Fruit fly (Drosophila melanogaster) whole organism, adult: ENCODE measurements around the gene CG11885.

Experiments
- CG11617 ChIP-seq: fragments of 200-800 bp; sonication (Bioruptor generic); optimal IDR thresholded peaks from 2 replicates; lab custom pipeline; 2017; ENCODE audit warnings: mild to moderate bottlenecking, missing biosample characterization, missing genetic modification reagents, missing genetic modification characterization
- CG12768 ChIP-seq: fragments of 200-800 bp; sonication (Bioruptor generic); optimal IDR thresholded peaks from 2 replicates; lab custom pipeline; 2017; ENCODE audit warnings: missing biosample characterization, missing genetic modification characterization, mild to moderate bottlenecking, moderate library complexity, missing genetic modification reagents
- CG14711 ChIP-seq: fragments of 200-800 bp; sonication (Bioruptor generic); optimal IDR thresholded peaks from 2 replicates; lab custom pipeline; 2018; ENCODE audit warnings: missing biosample characterization, mild to moderate bottlenecking, missing genetic modification characterization, moderate library complexity
- CG1620 ChIP-seq: fragments of 200-800 bp; sonication (Bioruptor generic); optimal IDR thresholded peaks from 2 replicates; lab custom pipeline; 2016; ENCODE audit warnings: missing biosample characterization, missing genetic modification characterization
- CG33017 ChIP-seq: fragments of 200-800 bp; sonication (Bioruptor generic); optimal IDR thresholded peaks from 2 replicates; lab custom pipeline; 2018; ENCODE audit warnings: missing biosample characterization, mild to moderate bottlenecking, missing genetic modification characterization, moderate library complexity
- CG5204 ChIP-seq: fragments of 200-800 bp; sonication (Bioruptor generic); optimal IDR thresholded peaks from 2 replicates; lab custom pipeline; 2016; ENCODE audit warnings: missing biosample characterization, missing genetic modification characterization
- CG7045 ChIP-seq: fragments of 200-800 bp; sonication (Bioruptor generic); optimal IDR thresholded peaks from 2 replicates; lab custom pipeline; 2017; ENCODE audit warnings: missing biosample characterization, mild to moderate bottlenecking, missing genetic modification characterization
- CG7101 ChIP-seq: fragments of 200-800 bp; sonication (Bioruptor generic); optimal IDR thresholded peaks from 2 replicates; lab custom pipeline; 2018; ENCODE audit warnings: missing biosample characterization, mild to moderate bottlenecking, missing genetic modification characterization, moderate library complexity
- Clk ChIP-seq: fragments of 200-800 bp; sonication (Bioruptor generic); optimal IDR thresholded peaks from 2 replicates; lab custom pipeline; 2017; ENCODE audit warnings: missing biosample characterization, missing genetic modification characterization
- Crg-1 ChIP-seq: fragments of 200-800 bp; sonication (Bioruptor generic); optimal IDR thresholded peaks from 2 replicates; lab custom pipeline; 2016; ENCODE audit warnings: missing biosample characterization, missing genetic modification characterization
- Hr96 ChIP-seq: fragments of 200-800 bp; sonication (Bioruptor generic); optimal IDR thresholded peaks from 2 replicates; lab custom pipeline; 2016; ENCODE audit warnings: missing biosample characterization, missing genetic modification characterization
- Mnt ChIP-seq: fragments of 200-800 bp; sonication (Bioruptor generic); optimal IDR thresholded peaks from 2 replicates; lab custom pipeline; 2016; ENCODE audit warnings: missing biosample characterization, mild to moderate bottlenecking, missing genetic modification characterization
- bab1 ChIP-seq: fragments of 200-800 bp; sonication (Bioruptor generic); optimal IDR thresholded peaks from 3 replicates; lab custom pipeline; 2019; ENCODE audit warnings: missing biosample characterization, mild to moderate bottlenecking, missing genetic modification characterization, moderate library complexity
- cic ChIP-seq: fragments of 200-800 bp; sonication (Bioruptor generic); optimal IDR thresholded peaks from 2 replicates; lab custom pipeline; 2017; ENCODE audit warnings: missing biosample characterization, mild to moderate bottlenecking, missing genetic modification characterization, moderate library complexity
- cnc ChIP-seq, 2 experiments: fragments of >200 bp; optimal IDR thresholded peaks; 2 replicates each; lab custom pipeline; 2017
- kay ChIP-seq: fragments of 200-800 bp; sonication (Bioruptor generic); peaks from one replicate; lab custom pipeline; 2016; ENCODE audit warnings: missing biosample characterization, missing genetic modification characterization, borderline replicate concordance
- ovo ChIP-seq: fragments of 200-800 bp; sonication (Bioruptor generic); optimal IDR thresholded peaks from 2 replicates; lab custom pipeline; 2016; ENCODE audit warnings: missing biosample characterization, missing genetic modification characterization
- pad ChIP-seq: fragments of 200-800 bp; sonication (Bioruptor generic); optimal IDR thresholded peaks from 3 replicates; lab custom pipeline; 2017; ENCODE audit warnings: missing biosample characterization, missing genetic modification characterization, mild to moderate bottlenecking, moderate library complexity, missing genetic modification reagents
- tj ChIP-seq: fragments of 200-800 bp; sonication (Bioruptor generic); optimal IDR thresholded peaks from 3 replicates; lab custom pipeline; 2017; ENCODE audit warnings: missing biosample characterization, mild to moderate bottlenecking, missing genetic modification characterization, moderate library complexity
- toe ChIP-seq: fragments of 200-800 bp; sonication (Bioruptor generic); optimal IDR thresholded peaks from 2 replicates; lab custom pipeline; 2016; ENCODE audit warnings: missing biosample characterization, missing genetic modification characterization

The CG11885 gene

dm6 chr2L:426449-426848 lies 5.2 kb upstream of the CG11885 start:
- TF ChIP-seq kay (GFP tag; lab: Kevin White, UChicago), result peak; percentile 6
- TF ChIP-seq tj (GFP tag; lab: Kevin White, UChicago), result no peak

dm6 chr2L:425491-425890 lies 4.2 kb upstream of the CG11885 start:
- no peak for TF ChIP-seq Clk (GFP tag; lab: Kevin White, UChicago)
- no peak for TF ChIP-seq toe (GFP tag; lab: Kevin White, UChicago)
- TF ChIP-seq ovo, result no peak
- no peak for TF ChIP-seq tj (GFP tag; lab: Kevin White, UChicago)
- TF ChIP-seq Mnt (GFP tag; lab: Kevin White, UChicago), result no peak

dm6 chr2L:423160-423559 lies 1.9 kb upstream of the CG11885 start:
- TF ChIP-seq ovo (no peak), CG11617 (GFP tag; lab: Kevin White, UChicago) (no peak), kay (GFP tag; lab: Kevin White, UChicago) (no peak), Mnt (GFP tag; lab: Kevin White, UChicago) (no peak), CG14711 (tag; lab: Kevin White, UChicago) (no peak)

dm6 chr2L:422573-422972 lies 1.3 kb upstream of the CG11885 start, which contains the start of gene BBS8:
Gene BBS8, plus strand, starts transcription at chr2L:422873.
- no peak for TF ChIP-seq CG12768 (GFP tag; lab: Kevin White, UChicago)
- TF ChIP-seq ovo, result no peak
- no peak for TF ChIP-seq cic (GFP tag; lab: Kevin White, UChicago)
- no peak for TF ChIP-seq Hr96 (GFP tag; lab: Kevin White, UChicago)
- TF ChIP-seq pad, result no peak
- TF ChIP-seq CG14711 (tag; lab: Kevin White, UChicago), result no peak
- no peak for TF ChIP-seq kay (GFP tag; lab: Kevin White, UChicago)
- no peak for TF ChIP-seq CG11617 (GFP tag; lab: Kevin White, UChicago)
- TF ChIP-seq CG33017, result no peak
- no peak for TF ChIP-seq Mnt (GFP tag; lab: Kevin White, UChicago)
- no peak for TF ChIP-seq bab1
- no peak for TF ChIP-seq Crg-1 (GFP tag; lab: Kevin White, UChicago)
- no peak for TF ChIP-seq cnc (optimal IDR thresholded peaks at IDR 0.05; lab: Kevin White, UChicago)
- TF ChIP-seq CG7101, result no peak
- no peak for TF ChIP-seq CG1620
- no peak for TF ChIP-seq CG7045 (GFP tag; lab: Kevin White, UChicago)
- no peak for TF ChIP-seq CG5204
- TF ChIP-seq Clk (GFP tag; lab: Kevin White, UChicago), result no peak

dm6 chr2L:419620-420184 lies 1.5 kb downstream of the CG11885 start, which contains the start of the genes CG13690 and RpLP1:
Gene CG13690, minus strand, starts transcription at chr2L:419652.
Gene RpLP1, plus strand, starts transcription at chr2L:419952.
- TF ChIP-seq CG7101, result peak; percentile 86
- peak; percentile 83 for TF ChIP-seq Mnt (GFP tag; lab: Kevin White, UChicago)
- TF ChIP-seq CG33017, result peak; percentile 76
- peak; percentile 71 for TF ChIP-seq CG1620
- TF ChIP-seq CG11617 (GFP tag; lab: Kevin White, UChicago), result peak; percentile 92
- TF ChIP-seq toe (GFP tag; lab: Kevin White, UChicago), result peak; percentile 58
- peak; percentile 66 for TF ChIP-seq tj (GFP tag; lab: Kevin White, UChicago)
- peak; percentile 68 for TF ChIP-seq cic (GFP tag; lab: Kevin White, UChicago)
- peak; percentile 87 for TF ChIP-seq Hr96 (GFP tag; lab: Kevin White, UChicago)
- peak; percentile 78 for TF ChIP-seq CG12768 (GFP tag; lab: Kevin White, UChicago)
- peak; percentile 67 for TF ChIP-seq CG14711 (tag; lab: Kevin White, UChicago)
- peak; percentile 76 for TF ChIP-seq Crg-1 (GFP tag; lab: Kevin White, UChicago)
- TF ChIP-seq CG5204, result no peak
- peak; percentile 26 for TF ChIP-seq Clk (GFP tag; lab: Kevin White, UChicago)
- peak; percentile 67 for TF ChIP-seq pad
- peak; percentile 87 for TF ChIP-seq bab1
- TF ChIP-seq ovo, result peak; percentile 68
- TF ChIP-seq cnc (optimal IDR thresholded peaks at IDR 0.05; lab: Kevin White, UChicago), result no peak
- peak; percentile 83 for TF ChIP-seq CG7045 (GFP tag; lab: Kevin White, UChicago)
- peak; percentile 100 for TF ChIP-seq kay (GFP tag; lab: Kevin White, UChicago)

DNA sequence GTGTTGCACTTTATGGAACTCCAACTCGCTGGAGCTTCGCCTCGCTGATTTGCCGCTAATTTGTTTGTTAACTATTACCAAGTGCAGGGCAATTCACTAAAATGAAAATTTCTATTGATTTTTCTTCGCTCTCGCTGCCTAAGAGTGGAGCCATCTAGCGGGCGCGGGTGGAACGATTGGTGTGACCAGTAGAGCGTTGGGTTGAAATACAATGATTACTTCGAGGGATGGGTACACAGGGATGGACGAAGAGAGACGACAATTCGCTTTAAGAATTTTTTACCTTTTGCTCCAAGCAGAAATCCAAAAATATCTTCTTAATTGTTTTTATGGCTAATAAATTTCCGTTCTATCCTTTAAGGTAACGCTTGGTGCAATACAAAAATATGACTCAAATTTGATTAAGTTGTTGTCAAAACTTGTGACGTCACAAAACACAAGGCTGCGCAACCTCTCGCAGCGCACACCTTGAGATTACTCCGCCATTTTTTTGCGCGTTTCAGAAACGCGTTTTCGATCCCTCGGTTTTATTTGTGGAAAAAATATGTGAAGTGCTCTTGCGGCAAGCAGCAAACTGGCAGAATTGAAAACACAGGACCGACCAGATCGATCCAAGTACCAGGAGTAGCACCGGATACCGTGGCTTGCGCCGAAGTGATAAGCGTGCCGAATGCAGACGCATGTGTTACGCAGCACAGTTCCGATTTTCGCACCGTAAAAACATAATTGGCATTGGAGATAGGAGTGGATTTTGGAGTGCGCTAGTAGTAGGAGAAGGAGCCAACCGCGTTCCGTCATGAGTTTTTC lies 6.5 kb downstream of the CG11885 start, which contains the start of the genes AP-2alpha and ebi:
TSS of gene AP-2alpha (minus strand) at position 185 of the 807 bp plus-strand sequence.
TSS of gene ebi (plus strand) at position 475 of the 807 bp plus-strand sequence.
- peak; percentile 87 for TF ChIP-seq CG11617 (GFP tag; lab: Kevin White, UChicago)
- TF ChIP-seq kay (GFP tag; lab: Kevin White, UChicago), result no peak
- TF ChIP-seq CG12768 (GFP tag; lab: Kevin White, UChicago), result peak; percentile 61
- TF ChIP-seq toe (GFP tag; lab: Kevin White, UChicago), result peak; percentile 94
- peak; percentile 90 for TF ChIP-seq CG5204
- TF ChIP-seq CG7101, result peak; percentile 83
- peak; percentile 62 for TF ChIP-seq pad
- TF ChIP-seq ovo, result peak; percentile 67
- TF ChIP-seq Mnt (GFP tag; lab: Kevin White, UChicago), result peak; percentile 81
- peak; percentile 64 for TF ChIP-seq cic (GFP tag; lab: Kevin White, UChicago)
- peak; percentile 71 for TF ChIP-seq CG33017
- TF ChIP-seq CG1620, result peak; percentile 94
- TF ChIP-seq Clk (GFP tag; lab: Kevin White, UChicago), result peak; percentile 59
- peak; percentile 57 for TF ChIP-seq tj (GFP tag; lab: Kevin White, UChicago)
- peak; percentile 74 for TF ChIP-seq CG7045 (GFP tag; lab: Kevin White, UChicago)
- TF ChIP-seq CG14711 (tag; lab: Kevin White, UChicago), result peak; percentile 61
- TF ChIP-seq Crg-1 (GFP tag; lab: Kevin White, UChicago), result peak; percentile 85
- TF ChIP-seq cnc (optimal IDR thresholded peaks at IDR 0.05; lab: Kevin White, UChicago), result no peak
- peak; percentile 71 for TF ChIP-seq bab1
- TF ChIP-seq Hr96 (GFP tag; lab: Kevin White, UChicago), result peak; percentile 93
